Worm (Caenorhabditis elegans) whole organism, late embryonic: ENCODE data around the gene C53B7.2.

Experiments
- C38D4.7 ChIP-seq: fragments of 200-800 bp; sonication (Bioruptor generic); optimal IDR thresholded peaks from 2 replicates; lab custom pipeline; 2018; ENCODE audit warnings: mild to moderate bottlenecking, missing genetic modification characterization, moderate library complexity, missing compliant biosample characterization
- F13H6.1 ChIP-seq: sonication (generic microtip); optimal IDR thresholded peaks from 2 replicates; lab custom pipeline; 2016; ENCODE audit warnings: missing genetic modification characterization, missing compliant biosample characterization
- Y22D7AL.16 ChIP-seq: sonication (generic microtip); optimal IDR thresholded peaks from 2 replicates; lab custom pipeline; 2016; ENCODE audit warnings: missing genetic modification characterization, missing compliant biosample characterization
- ceh-14 ChIP-seq: sonication (generic microtip); optimal IDR thresholded peaks from 2 replicates; lab custom pipeline; 2016; ENCODE audit warnings: missing genotype, missing genetic modification characterization, missing compliant biosample characterization
- ceh-18 ChIP-seq: sonication (generic microtip); optimal IDR thresholded peaks from 2 replicates; lab custom pipeline; 2016; ENCODE audit warnings: missing genetic modification characterization, missing compliant biosample characterization
- ceh-19 ChIP-seq: fragments of 200-800 bp; sonication (Bioruptor generic); optimal IDR thresholded peaks from 2 replicates; lab custom pipeline; 2018; ENCODE audit warnings: mild to moderate bottlenecking, missing genetic modification characterization, missing compliant biosample characterization
- ceh-24 ChIP-seq: sonication (generic microtip); optimal IDR thresholded peaks from 2 replicates; lab custom pipeline; 2016; ENCODE audit warnings: mild to moderate bottlenecking, missing genetic modification characterization, missing compliant biosample characterization
- ceh-30 ChIP-seq: fragments of 150-350 bp; optimal IDR thresholded peaks from 2 replicates; lab custom pipeline; 2014; ENCODE audit warnings: missing biosample characterization, missing genetic modification characterization
- ceh-31 ChIP-seq: sonication (generic microtip); optimal IDR thresholded peaks from 2 replicates; lab custom pipeline; 2016; ENCODE audit warnings: missing genetic modification characterization, missing compliant biosample characterization
- ceh-34 ChIP-seq: sonication (generic microtip); optimal IDR thresholded peaks from 2 replicates; lab custom pipeline; 2016; ENCODE audit warnings: mild to moderate bottlenecking, missing genetic modification characterization, missing compliant biosample characterization
- ceh-45 ChIP-seq: fragments of 200-800 bp; sonication (Bioruptor generic); IDR thresholded peaks from 2 replicates; pipeline ENCODE4 v1.3.6; 2022; ENCODE audit warnings: missing genetic modification reagents, missing genetic modification characterization, missing compliant biosample characterization
- ceh-48 ChIP-seq: sonication (generic microtip); optimal IDR thresholded peaks from 2 replicates; lab custom pipeline; 2016; ENCODE audit warnings: missing genetic modification characterization, inconsistent platforms, missing compliant biosample characterization
- ceh-9 ChIP-seq: sonication (generic microtip); optimal IDR thresholded peaks from 2 replicates; lab custom pipeline; 2016; ENCODE audit warnings: mild to moderate bottlenecking, missing genetic modification characterization, inconsistent platforms, missing compliant biosample characterization
- dve-1 ChIP-seq: sonication (generic microtip); optimal IDR thresholded peaks from 2 replicates; lab custom pipeline; 2017; ENCODE audit warnings: antibody characterized with exemption, mild to moderate bottlenecking, missing genetic modification characterization, missing compliant biosample characterization
- elt-2 ChIP-seq: sonication (generic microtip); optimal IDR thresholded peaks from 2 replicates; lab custom pipeline; 2016; ENCODE audit warnings: missing genetic modification reagents, missing genetic modification characterization, missing compliant biosample characterization
- ets-4 ChIP-seq: sonication (generic microtip); optimal IDR thresholded peaks from 2 replicates; lab custom pipeline; 2016; ENCODE audit warnings: missing genetic modification characterization, missing compliant biosample characterization
- fkh-10 ChIP-seq: fragments of 150-350 bp; optimal IDR thresholded peaks from 2 replicates; lab custom pipeline; 2014; ENCODE audit warnings: missing biosample characterization, missing genetic modification reagents, missing genetic modification characterization
- hlh-15 ChIP-seq: sonication (generic microtip); optimal IDR thresholded peaks from 2 replicates; lab custom pipeline; 2016; ENCODE audit warnings: missing genetic modification characterization, missing compliant biosample characterization
- hlh-8 ChIP-seq: sonication (generic microtip); optimal IDR thresholded peaks from 2 replicates; lab custom pipeline; 2016; ENCODE audit warnings: missing genotype, missing genetic modification characterization, missing compliant biosample characterization
- nfya-1 ChIP-seq: sonication (generic microtip); optimal IDR thresholded peaks from 2 replicates; lab custom pipeline; 2017; ENCODE audit warnings: missing genetic modification characterization, mild to moderate bottlenecking, missing compliant biosample characterization, antibody characterized with exemption, moderate library complexity
- nhr-11 ChIP-seq: fragments of 150-350 bp; optimal IDR thresholded peaks from 2 replicates; lab custom pipeline; 2014; ENCODE audit warnings: missing biosample characterization, missing genetic modification characterization
- nhr-232 ChIP-seq: sonication (generic microtip); optimal IDR thresholded peaks from 2 replicates; lab custom pipeline; 2016; ENCODE audit warnings: missing genetic modification characterization, missing compliant biosample characterization
- pag-3 ChIP-seq: sonication (generic microtip); optimal IDR thresholded peaks from 2 replicates; lab custom pipeline; 2016; ENCODE audit warnings: missing compliant biosample characterization, missing genetic modification characterization, borderline replicate concordance
- pat-9 ChIP-seq: fragments of 200-800 bp; sonication (Bioruptor generic); optimal IDR thresholded peaks from 2 replicates; lab custom pipeline; 2018; ENCODE audit warnings: mild to moderate bottlenecking, missing genetic modification characterization, moderate library complexity, missing compliant biosample characterization
- pha-4 ChIP-seq: fragments of 150-350 bp; optimal IDR thresholded peaks from 2 replicates; lab custom pipeline; 2018; ENCODE audit warnings: missing biosample characterization, missing genetic modification reagents, missing genetic modification characterization
- pqm-1 ChIP-seq: sonication (generic microtip); optimal IDR thresholded peaks from 2 replicates; lab custom pipeline; 2016; ENCODE audit warnings: missing genetic modification characterization, missing compliant biosample characterization
- pros-1 ChIP-seq: fragments of 150-350 bp; optimal IDR thresholded peaks from 2 replicates; lab custom pipeline; 2014; ENCODE audit warnings: missing biosample characterization, missing genetic modification reagents, missing genetic modification characterization
- ref-2 ChIP-seq: sonication (generic microtip); optimal IDR thresholded peaks from 2 replicates; lab custom pipeline; 2016; ENCODE audit warnings: missing genetic modification characterization, missing compliant biosample characterization
- rnt-1 ChIP-seq: sonication (generic microtip); optimal IDR thresholded peaks from 2 replicates; lab custom pipeline; 2016; ENCODE audit warnings: missing genetic modification characterization, missing compliant biosample characterization
- syd-9 ChIP-seq: sonication (generic microtip); optimal IDR thresholded peaks from 2 replicates; lab custom pipeline; 2016; ENCODE audit warnings: mild to moderate bottlenecking, missing genetic modification characterization, moderate library complexity, missing compliant biosample characterization
- tbx-2 ChIP-seq: sonication (generic microtip); optimal IDR thresholded peaks from 2 replicates; lab custom pipeline; 2016; ENCODE audit warnings: missing genetic modification characterization, missing compliant biosample characterization
- tbx-7 ChIP-seq: sonication (generic microtip); optimal IDR thresholded peaks from 2 replicates; lab custom pipeline; 2016; ENCODE audit warnings: missing genotype, missing genetic modification characterization, missing compliant biosample characterization
- ttx-3 ChIP-seq: sonication (generic microtip); optimal IDR thresholded peaks from 2 replicates; lab custom pipeline; 2016; ENCODE audit warnings: missing genetic modification reagents, missing genetic modification characterization, missing compliant biosample characterization
- unc-42 ChIP-seq: sonication (generic microtip); optimal IDR thresholded peaks from 2 replicates; lab custom pipeline; 2016; ENCODE audit warnings: missing genotype, missing genetic modification characterization, missing compliant biosample characterization
- unc-55 ChIP-seq: sonication (generic microtip); optimal IDR thresholded peaks from 2 replicates; lab custom pipeline; 2017; ENCODE audit warnings: missing biosample characterization, missing genetic modification reagents, missing genetic modification characterization
- unc-86 ChIP-seq: sonication (generic microtip); optimal IDR thresholded peaks from 2 replicates; lab custom pipeline; 2016; ENCODE audit warnings: missing genetic modification characterization, missing compliant biosample characterization
- ztf-16 ChIP-seq: sonication (generic microtip); optimal IDR thresholded peaks from 2 replicates; lab custom pipeline; 2017; ENCODE audit warnings: missing genetic modification characterization, missing compliant biosample characterization

C53B7.2 gene

DNA sequence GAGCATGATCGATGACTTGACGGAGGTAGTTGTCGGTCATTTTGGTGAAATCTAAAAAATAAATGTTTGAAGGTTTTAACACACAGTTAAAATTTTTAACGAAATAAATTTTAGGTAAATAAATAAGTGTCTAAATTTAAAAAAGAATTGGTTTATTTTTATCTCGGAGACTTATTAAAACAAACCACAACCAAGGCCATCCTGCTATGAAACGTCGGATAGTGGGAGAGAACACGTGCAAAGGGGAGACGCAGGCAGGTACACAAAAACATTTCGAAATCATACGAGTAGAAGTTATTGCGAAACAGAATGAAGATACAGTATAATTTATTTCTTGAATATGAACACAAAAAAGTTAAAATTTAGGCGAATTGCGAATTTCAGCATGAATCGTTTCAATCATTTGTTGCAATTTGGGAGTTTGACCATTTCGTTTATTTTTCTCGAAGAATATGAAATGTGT, 9.9 kb upstream of the C53B7.2 start, which contains the start of gene F41B4.3:
Gene F41B4.3 (minus strand): TSS at position 51 of the 463 bp plus-strand sequence.
- no peak for TF ChIP-seq ets-4 (tag; lab: Kevin White, UChicago)
- no peak for TF ChIP-seq Y22D7AL.16 (tag; lab: Kevin White, UChicago)

- peak; percentile 76 for TF ChIP-seq ceh-48 (tag; lab: Kevin White, UChicago)
- peak; percentile 24 for TF ChIP-seq ets-4 (tag; lab: Kevin White, UChicago)
- peak; percentile 3 for TF ChIP-seq elt-2
- peak; percentile 22 for TF ChIP-seq ceh-34
- TF ChIP-seq ztf-16 (tag; lab: Kevin White, UChicago), result no peak
- TF ChIP-seq nfya-1 (tag; lab: Kevin White, UChicago), result peak; percentile 61
- TF ChIP-seq ceh-45, result no peak
- peak; percentile 20 for TF ChIP-seq ceh-18 (tag; lab: Kevin White, UChicago)
- TF ChIP-seq unc-42 (tag; lab: Kevin White, UChicago), result peak; percentile 21
- peak; percentile 50 for TF ChIP-seq ceh-31 (tag; lab: Kevin White, UChicago)
- TF ChIP-seq, all 69 proteins: peak for 8
Observed at ce11 chrX:6840670-6841308, 5.2 kb upstream of the C53B7.2 start, which contains the start of the genes glr-6 and asg-2. glr-6 (minus strand) TSS chrX:6840720. asg-2 (plus strand) TSS chrX:6841258.

ce11 chrX:6844394-6845072, 1.5 kb upstream of the C53B7.2 start, which contains the start of gene C53B7.3:
C53B7.3 (plus strand) TSS chrX:6844755.
- TF ChIP-seq tbx-7 (tag; lab: Kevin White, UChicago) (no peak), ceh-14 (no peak), dve-1 (tag; lab: Kevin White, UChicago) (no peak), ceh-9 (tag; lab: Kevin White, UChicago) (no peak), pqm-1 (tag; lab: Kevin White, UChicago) (no peak), pat-9 (tag; lab: Kevin White, UChicago) (no peak), nhr-232 (tag; lab: Kevin White, UChicago) (no peak), ceh-30 (tag; lab: Kevin White, UChicago) (no peak), hlh-15 (tag; lab: Kevin White, UChicago) (no peak), rnt-1 (tag; lab: Kevin White, UChicago) (no peak), pros-1 (no peak)

ce11 chrX:6848596-6848995, 2.6 kb downstream of the C53B7.2 start:
- TF ChIP-seq elt-2 (peak; percentile 51), hlh-8 (tag; lab: Kevin White, UChicago) (no peak), F13H6.1 (tag; lab: Kevin White, UChicago) (no peak), ref-2 (tag; lab: Kevin White, UChicago) (no peak), fkh-10 (GFP tag; lab: Kevin White, UChicago) (no peak), ceh-14 (no peak)
- TF ChIP-seq, all 69 proteins: peak for 1

DNA sequence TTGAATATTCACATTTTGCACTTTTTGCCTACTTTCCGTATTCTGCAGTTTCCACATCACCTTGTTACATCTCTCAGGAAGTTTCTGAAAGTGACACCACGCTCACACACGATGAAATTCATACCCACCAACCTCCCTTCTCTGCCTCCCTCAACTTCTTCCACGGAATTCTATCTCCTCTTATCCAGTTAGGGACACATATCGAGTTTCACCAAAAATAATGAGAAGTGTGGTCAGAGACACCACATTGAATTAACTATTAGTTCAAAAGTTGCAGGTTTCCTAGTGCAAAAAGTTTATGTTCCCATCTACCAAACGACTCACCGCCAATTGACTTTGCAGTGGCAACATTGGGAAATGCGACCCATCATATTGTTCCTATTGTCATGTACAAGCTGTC, 4.4 kb downstream of the C53B7.2 start:
- no peak for TF ChIP-seq ceh-9 (tag; lab: Kevin White, UChicago)
- no peak for TF ChIP-seq tbx-2
- TF ChIP-seq pqm-1 (tag; lab: Kevin White, UChicago), result no peak
- peak; percentile 17 for TF ChIP-seq ceh-34
- TF ChIP-seq ceh-48 (tag; lab: Kevin White, UChicago), result no peak
- TF ChIP-seq C38D4.7 (GFP tag; lab: Kevin White, UChicago), result no peak
- TF ChIP-seq ceh-19 (GFP tag; lab: Kevin White, UChicago), result peak; percentile 17
- TF ChIP-seq unc-42 (tag; lab: Kevin White, UChicago), result peak; percentile 41
- no peak for TF ChIP-seq pag-3 (tag; lab: Kevin White, UChicago)
- TF ChIP-seq nhr-11 (tag; lab: Kevin White, UChicago), result no peak
- no peak for TF ChIP-seq syd-9 (tag; lab: Kevin White, UChicago)
- TF ChIP-seq ttx-3 (tag; lab: Kevin White, UChicago), result no peak
- no peak for TF ChIP-seq unc-55 (GFP tag; lab: Kevin White, UChicago)
- no peak for TF ChIP-seq pros-1
- no peak for TF ChIP-seq unc-86 (tag; lab: Kevin White, UChicago)
- TF ChIP-seq ceh-24 (tag; lab: Kevin White, UChicago), result no peak
- no peak for TF ChIP-seq pha-4 (tag; lab: Kevin White, UChicago)
